Fruit fly (Drosophila melanogaster): ENCODE results near the gene CG8087.

Gene CG8087

DNA sequence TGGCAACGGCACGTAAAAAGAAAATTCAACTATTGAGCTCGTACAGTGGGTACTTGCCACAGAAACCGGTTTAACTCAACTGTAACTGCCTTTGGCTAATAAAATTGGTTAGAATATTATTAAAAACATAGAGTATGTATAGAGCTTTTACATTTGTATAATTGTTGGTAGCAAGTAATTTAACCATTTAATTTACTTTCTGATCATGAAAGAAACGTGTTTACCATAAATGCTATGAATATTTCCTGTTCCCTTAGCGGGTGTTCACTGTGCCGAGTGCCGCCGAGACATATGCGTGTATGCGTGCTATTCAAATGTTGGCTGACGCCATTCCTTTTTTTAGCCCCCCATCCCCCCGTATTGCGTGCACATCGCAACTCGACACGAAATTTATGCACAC lies 15.9 kb downstream of the CG8087 start:
- no peak for TF ChIP-seq Hnf4 (GFP tag; optimal IDR thresholded peaks at IDR 0.05)
- TF ChIP-seq fru (GFP tag; optimal IDR thresholded peaks at IDR 0.05) = no peak
- no peak for TF ChIP-seq HLH106 (tag; optimal IDR thresholded peaks at IDR 0.05)
- no peak for TF ChIP-seq Jra (GFP tag; optimal IDR thresholded peaks at IDR 0.05)
- TF ChIP-seq GATAd (GFP tag; optimal IDR thresholded peaks at IDR 0.05) = no peak
- no peak for TF ChIP-seq brk (GFP tag; optimal IDR thresholded peaks at IDR 0.05)
- no peak for TF ChIP-seq ey (GFP tag; optimal IDR thresholded peaks at IDR 0.05)
- no peak for TF ChIP-seq Myc (optimal IDR thresholded peaks at IDR 0.05)
- TF ChIP-seq h (GFP tag; optimal IDR thresholded peaks at IDR 0.05) = no peak
- TF ChIP-seq Dfd (GFP tag; optimal IDR thresholded peaks at IDR 0.05) = no peak
- no peak for TF ChIP-seq Sp1 (GFP tag; optimal IDR thresholded peaks at IDR 0.05)

DNA sequence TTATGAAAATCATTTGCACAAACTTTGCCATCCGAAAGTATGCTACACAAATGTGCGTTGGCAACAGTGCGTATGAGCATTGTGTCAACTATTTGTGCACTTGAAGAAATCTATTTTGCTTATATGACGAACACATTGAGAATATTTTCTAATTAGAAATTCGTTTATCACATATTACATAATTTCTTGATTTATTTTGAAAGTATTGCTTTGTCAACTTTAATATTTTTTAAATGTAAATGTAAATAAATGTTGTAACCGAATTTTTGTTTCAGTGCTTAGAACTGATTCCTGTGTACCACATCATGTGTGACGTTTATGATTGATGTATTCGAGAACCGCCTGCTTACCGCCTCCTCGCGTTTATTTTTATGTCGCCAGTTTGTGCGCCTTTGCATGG lies 22.6 kb downstream of the CG8087 start:
- TF ChIP-seq Mio (GFP tag; optimal IDR thresholded peaks at IDR 0.05) (no peak), brk (GFP tag; optimal IDR thresholded peaks at IDR 0.05) (no peak)

DNA sequence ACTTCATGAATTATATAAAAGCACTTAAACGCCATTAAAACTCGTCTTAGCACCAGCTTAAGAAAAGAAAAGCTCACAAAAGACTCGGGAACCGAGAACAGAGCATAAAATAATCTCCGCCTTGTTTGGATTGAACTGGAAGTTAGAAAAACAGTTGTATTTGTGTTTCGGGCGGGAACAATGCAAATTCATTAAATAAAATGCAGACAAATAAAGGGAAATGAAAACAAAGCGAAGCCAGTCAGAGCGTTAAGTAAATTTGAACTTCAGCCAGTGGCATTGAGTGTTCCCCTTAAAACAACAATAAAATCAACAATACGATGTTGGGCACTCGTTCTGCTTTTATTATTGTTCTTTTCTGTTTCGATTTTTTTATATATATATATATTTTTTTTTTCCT lies 37.9 kb downstream of the CG8087 start:
- TF ChIP-seq br (GFP tag; optimal IDR thresholded peaks at IDR 0.05) = no peak
- no peak for TF ChIP-seq fru (GFP tag; optimal IDR thresholded peaks at IDR 0.05)
- no peak for TF ChIP-seq brk (GFP tag; optimal IDR thresholded peaks at IDR 0.05)
- TF ChIP-seq Abd-B (GFP tag; optimal IDR thresholded peaks at IDR 0.05) = no peak
- no peak for TF ChIP-seq Rel (GFP tag; optimal IDR thresholded peaks at IDR 0.05)
- no peak for TF ChIP-seq Rel (tag; optimal IDR thresholded peaks at IDR 0.05)
- no peak for TF ChIP-seq rgr (GFP tag; optimal IDR thresholded peaks at IDR 0.05)
- no peak for TF ChIP-seq Hr83 (GFP tag; optimal IDR thresholded peaks at IDR 0.05; ENCODE audit: poor library complexity, severe bottlenecking)
- TF ChIP-seq Hnf4 (GFP tag; optimal IDR thresholded peaks at IDR 0.05) = no peak
- TF ChIP-seq dsf (GFP tag; optimal IDR thresholded peaks at IDR 0.05; ENCODE audit: borderline replicate concordance) = no peak
- TF ChIP-seq Sp1 (GFP tag; optimal IDR thresholded peaks at IDR 0.05) = no peak
- TF ChIP-seq CrebA (GFP tag; optimal IDR thresholded peaks at IDR 0.05; ENCODE audit: borderline replicate concordance) = no peak
- TF ChIP-seq Vsx2 (GFP tag; optimal IDR thresholded peaks at IDR 0.05; ENCODE audit: partially characterized antibody) = no peak
- no peak for TF ChIP-seq woc (GFP tag; optimal IDR thresholded peaks at IDR 0.05)
- TF ChIP-seq sv (GFP tag; optimal IDR thresholded peaks at IDR 0.05) = no peak
- no peak for TF ChIP-seq lola (GFP tag; optimal IDR thresholded peaks at IDR 0.05)
- no peak for TF ChIP-seq jim (GFP tag; optimal IDR thresholded peaks at IDR 0.05)
- TF ChIP-seq sage (GFP tag; optimal IDR thresholded peaks at IDR 0.05) = no peak
- TF ChIP-seq Jra (GFP tag; optimal IDR thresholded peaks at IDR 0.05) = no peak
- no peak for TF ChIP-seq pan (optimal IDR thresholded peaks at IDR 0.05)

DNA sequence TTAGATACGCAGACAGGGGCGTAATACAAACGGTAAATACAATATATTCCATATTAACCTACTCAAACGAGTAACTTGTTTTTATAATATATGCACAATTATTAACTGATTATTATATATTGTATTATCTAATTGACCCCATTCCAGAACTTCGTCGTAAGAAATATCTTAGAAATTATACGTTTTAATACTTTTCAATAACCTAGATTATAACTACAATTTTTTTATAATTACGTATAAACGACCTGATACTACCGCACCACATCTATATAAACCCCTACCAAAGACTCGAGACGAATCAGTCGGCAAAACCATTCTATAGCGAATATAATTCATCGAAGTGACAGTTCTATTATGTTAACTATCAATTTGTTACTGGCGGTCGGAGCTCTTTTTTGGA lies 43.9 kb downstream of the CG8087 start, which contains the start of gene Cyp313a1:
Cyp313a1 (plus strand) TSS at position 301 of the 400 bp plus-strand sequence.
- TF ChIP-seq Abd-B (GFP tag; optimal IDR thresholded peaks at IDR 0.05) (no peak), Rel (GFP tag; optimal IDR thresholded peaks at IDR 0.05) (no peak), Rel (tag; optimal IDR thresholded peaks at IDR 0.05) (no peak), Hr83 (GFP tag; optimal IDR thresholded peaks at IDR 0.05; ENCODE audit: poor library complexity, severe bottlenecking) (no peak), tai (GFP tag; optimal IDR thresholded peaks at IDR 0.05) (no peak), CG9705 (GFP tag; optimal IDR thresholded peaks at IDR 0.05) (no peak), br (GFP tag; optimal IDR thresholded peaks at IDR 0.05) (no peak), fru (GFP tag; optimal IDR thresholded peaks at IDR 0.05) (no peak)

DNA sequence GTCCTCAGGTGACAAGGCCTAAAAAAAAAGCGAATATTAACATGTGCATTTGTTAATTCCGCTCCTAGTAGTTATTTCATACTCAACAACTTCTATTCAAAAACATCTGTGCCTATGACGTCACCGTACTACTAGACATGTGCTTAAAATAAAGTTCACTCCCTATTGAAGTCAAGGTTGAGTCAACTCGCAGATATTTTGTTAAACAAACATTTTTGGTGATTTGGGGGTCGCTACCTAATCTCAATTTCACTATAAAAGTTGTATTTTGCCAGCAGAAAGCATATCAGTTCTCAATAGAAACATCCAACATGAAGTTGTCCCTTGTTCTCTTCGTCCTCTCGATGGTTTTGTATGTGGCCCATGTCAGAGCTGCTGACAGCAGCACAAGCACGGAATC lies 47.9 kb downstream of the CG8087 start, which contains the start of gene CG34273:
CG34273 (plus strand) TSS at position 301 of the 400 bp plus-strand sequence.
- TF ChIP-seq HLH106 (tag; optimal IDR thresholded peaks at IDR 0.05) (no peak), psq (GFP tag; optimal IDR thresholded peaks at IDR 0.05) (no peak), h (GFP tag; optimal IDR thresholded peaks at IDR 0.05) (no peak), Jra (GFP tag; optimal IDR thresholded peaks at IDR 0.05) (no peak), dl (GFP tag; optimal IDR thresholded peaks at IDR 0.05; ENCODE audit: insufficient read depth in 1 of 2, partially characterized antibody in 2 of 2) (no peak), woc (GFP tag; optimal IDR thresholded peaks at IDR 0.05) (no peak), sv (GFP tag; optimal IDR thresholded peaks at IDR 0.05) (no peak), CG9705 (GFP tag; optimal IDR thresholded peaks at IDR 0.05) (no peak), br (GFP tag; optimal IDR thresholded peaks at IDR 0.05) (no peak), Vsx2 (GFP tag; optimal IDR thresholded peaks at IDR 0.05; ENCODE audit: partially characterized antibody) (no peak), Mio (GFP tag; optimal IDR thresholded peaks at IDR 0.05) (no peak), dsf (GFP tag; optimal IDR thresholded peaks at IDR 0.05; ENCODE audit: borderline replicate concordance) (no peak), Rel (GFP tag; optimal IDR thresholded peaks at IDR 0.05) (no peak), Rel (tag; optimal IDR thresholded peaks at IDR 0.05) (no peak), Hr78 (GFP tag; optimal IDR thresholded peaks at IDR 0.05) (no peak), usp (GFP tag; optimal IDR thresholded peaks at IDR 0.05) (no peak), dmrt93B (GFP tag; optimal IDR thresholded peaks at IDR 0.05) (no peak), Hnf4 (GFP tag; optimal IDR thresholded peaks at IDR 0.05) (no peak)

Measured in whole organism, wandering third instar larva.